Worm (Caenorhabditis elegans) whole organism, mixed stage, embryonic: Measurements from ENCODE around the gene smex-2.

Experiments
- elt-3 ChIP-seq: fragments of 150-350 bp; optimal IDR thresholded peaks from 2 replicates; lab custom pipeline; 2014; ENCODE audit warnings: missing biosample characterization, missing genetic modification characterization
- lsy-2 ChIP-seq: fragments of 150-350 bp; optimal IDR thresholded peaks from 2 replicates; lab custom pipeline; 2014; ENCODE audit warnings: missing biosample characterization, missing genetic modification characterization
- mab-5 ChIP-seq: fragments of 150-350 bp; optimal IDR thresholded peaks from 2 replicates; lab custom pipeline; 2014; ENCODE audit warnings: missing biosample characterization, missing genetic modification characterization
- nhr-12 ChIP-seq: fragments of 150-350 bp; optimal IDR thresholded peaks from 2 replicates; lab custom pipeline; 2014; ENCODE audit warnings: missing biosample characterization, missing genetic modification characterization
- nhr-237 ChIP-seq: fragments of 150-350 bp; optimal IDR thresholded peaks from 2 replicates; lab custom pipeline; 2014; ENCODE audit warnings: missing biosample characterization, missing genetic modification characterization
- nhr-76 ChIP-seq: sonication (generic microtip); optimal IDR thresholded peaks from 2 replicates; lab custom pipeline; 2017; ENCODE audit warnings: missing biosample characterization, missing genetic modification characterization
- pha-4 ChIP-seq: fragments of 150-350 bp; optimal IDR thresholded peaks from 2 replicates; lab custom pipeline; 2018; ENCODE audit warnings: missing biosample characterization, missing genetic modification reagents, missing genetic modification characterization
- snpc-4 ChIP-seq: fragments of 150-350 bp; optimal IDR thresholded peaks from 2 replicates; lab custom pipeline; 2014; ENCODE audit warnings: missing biosample characterization, missing genetic modification characterization
- unc-120 ChIP-seq: sonication (generic microtip); optimal IDR thresholded peaks from 2 replicates; lab custom pipeline; 2017; ENCODE audit warnings: missing genetic modification characterization, missing compliant biosample characterization; ENCODE audit not compliant: poor library complexity, severe bottlenecking
- unc-39 ChIP-seq: fragments of 150-350 bp; optimal IDR thresholded peaks from 2 replicates; lab custom pipeline; 2014; ENCODE audit warnings: missing biosample characterization, missing genetic modification characterization
- unc-62 ChIP-seq: fragments of 150-350 bp; optimal IDR thresholded peaks from 2 replicates; lab custom pipeline; 2014; ENCODE audit warnings: missing biosample characterization, missing genetic modification reagents, missing genetic modification characterization
- ztf-11 ChIP-seq: fragments of 150-350 bp; optimal IDR thresholded peaks from 2 replicates; lab custom pipeline; 2014; ENCODE audit warnings: missing biosample characterization, missing genetic modification characterization

ce11 chrX:2070418-2070996, 31.2 kb upstream of the smex-2 start, which contains the start of gene acl-4:
- TF ChIP-seq nhr-76 (tag; lab: Kevin White, UChicago) (no peak), nhr-237 (tag; lab: Kevin White, UChicago) (no peak), lsy-2 (tag; lab: Kevin White, UChicago) (no peak), elt-3 (tag; lab: Kevin White, UChicago) (no peak), snpc-4 (no peak), unc-39 (tag; lab: Kevin White, UChicago) (no peak), mab-5 (tag; lab: Kevin White, UChicago) (no peak), unc-62 (GFP tag; lab: Kevin White, UChicago) (no peak), nhr-12 (tag; lab: Kevin White, UChicago) (no peak), pha-4 (tag; lab: Kevin White, UChicago) (no peak), unc-120 (tag; lab: Kevin White, UChicago) (no peak), ztf-11 (tag; lab: Kevin White, UChicago) (no peak)
